ENCODE assay signal across 2 worm cellular contexts in genomic region chrIV:147819-148218, ce11.
TF ChIP-seq lines count a peak whose summit lies in the region.

TSS of gene col-99 (minus strand) at chrIV:147919.

TF ChIP-seq in whole organism, L4 larva, 104 proteins besides CTCF, POLR2A, EP300 and RAD21:
- no peak for TF ChIP-seq F49E8.2 (tag; optimal IDR thresholded peaks at IDR 0.05; lab: Kevin White, UChicago; ENCODE audit: borderline replicate concordance)
- no peak for TF ChIP-seq ceh-82 (tag; optimal IDR thresholded peaks at IDR 0.05; lab: Kevin White, UChicago)
- peak; percentile 44 for TF ChIP-seq aha-1 (tag; lab: Kevin White, UChicago)
- TF ChIP-seq ceh-32 (tag; optimal IDR thresholded peaks at IDR 0.05; lab: Kevin White, UChicago; ENCODE audit: poor library complexity), result no peak
- TF ChIP-seq lin-39 (tag; optimal IDR thresholded peaks at IDR 0.05; lab: Kevin White, UChicago), result no peak
- TF ChIP-seq unc-62 (GFP tag; optimal IDR thresholded peaks at IDR 0.05 in 1 of 2; lab: Kevin White, UChicago), result peak in 1 of 2 experiments; percentile 43
- no peak for TF ChIP-seq unc-62 (tag; optimal IDR thresholded peaks at IDR 0.05; lab: Kevin White, UChicago)
- no peak for TF ChIP-seq zag-1 (tag; optimal IDR thresholded peaks at IDR 0.05; lab: Kevin White, UChicago)
- no peak for TF ChIP-seq F26F4.8 (GFP tag; conservative IDR thresholded peaks at IDR 0.05; lab: Robert Waterston, UW)
- no peak for TF ChIP-seq ztf-7 (tag; optimal IDR thresholded peaks at IDR 0.05; lab: Kevin White, UChicago)
- TF ChIP-seq fkh-10 (GFP tag; optimal IDR thresholded peaks at IDR 0.05; lab: Kevin White, UChicago), result no peak
- TF ChIP-seq ceh-62 (tag; optimal IDR thresholded peaks at IDR 0.05; lab: Kevin White, UChicago), result no peak
- TF ChIP-seq jun-1 (tag; optimal IDR thresholded peaks at IDR 0.05; lab: Kevin White, UChicago), result no peak

TF ChIP-seq in whole organism, young adult, 124 proteins besides CTCF, POLR2A, EP300 and RAD21:
- TF ChIP-seq zfh-2 (GFP tag; conservative IDR thresholded peaks at IDR 0.05; lab: Robert Waterston, UW) (peak; percentile 48; the same call in 1 of the 2 replicates), egl-44 (GFP tag; IDR thresholded peaks at IDR 0.05; lab: Robert Waterston, UW) (no peak), attf-3 (GFP tag; conservative IDR thresholded peaks at IDR 0.05; lab: Robert Waterston, UW) (peak; percentile 46; the same call in 1 of the 2 replicates)
